Fruit fly (Drosophila melanogaster) whole organism, embryonic: ENCODE results near the gene CG7497.
A peak's percentile ranks its signal among the peaks of the same experiment; 100 is the strongest.

Experiments
- B-H2 ChIP-seq: fragments of 200-800 bp; sonication (Bioruptor generic); optimal IDR thresholded peaks from 2 replicates; lab custom pipeline; 2018; ENCODE audit warnings: missing biosample characterization, mild to moderate bottlenecking, missing genetic modification characterization
- Bgb ChIP-seq: fragments of 200-800 bp; sonication (Bioruptor generic); IDR thresholded peaks from 2 replicates; pipeline ENCODE4 v1.3.6; 2022; ENCODE audit warnings: missing biosample characterization, missing genetic modification characterization; ENCODE audit not compliant: partially characterized antibody
- CG10321 ChIP-seq: fragments of 200-800 bp; sonication (Bioruptor generic); IDR thresholded peaks from 2 replicates; pipeline ENCODE4 v1.3.6; 2022; ENCODE audit warnings: missing biosample characterization, missing genetic modification characterization
- CG10431 ChIP-seq: fragments of 200-800 bp; sonication (Bioruptor generic); optimal IDR thresholded peaks from 3 replicates; lab custom pipeline; 2018; ENCODE audit warnings: missing biosample characterization, mild to moderate bottlenecking, missing genetic modification characterization
- CG11695 ChIP-seq: fragments of 200-800 bp; sonication (Bioruptor generic); IDR thresholded peaks from 3 replicates; pipeline ENCODE4 v1.3.6; 2022; ENCODE audit warnings: missing biosample characterization, missing genetic modification characterization
- CG13287 ChIP-seq: fragments of 200-800 bp; sonication (Bioruptor generic); IDR thresholded peaks from 2 replicates; pipeline ENCODE4 v1.3.6; 2022; ENCODE audit warnings: missing biosample characterization, missing genetic modification characterization; ENCODE audit not compliant: partially characterized antibody
- CG13894 ChIP-seq: fragments of 200-800 bp; sonication (Bioruptor generic); optimal IDR thresholded peaks from 3 replicates; lab custom pipeline; 2018; ENCODE audit warnings: missing biosample characterization, mild to moderate bottlenecking, missing genetic modification characterization, moderate library complexity
- CG15011 ChIP-seq: fragments of 200-800 bp; sonication (Bioruptor generic); optimal IDR thresholded peaks from 3 replicates; lab custom pipeline; 2018; ENCODE audit warnings: missing biosample characterization, mild to moderate bottlenecking, missing genetic modification characterization
- CG17912 ChIP-seq: fragments of 200-800 bp; sonication (Bioruptor generic); optimal IDR thresholded peaks from 2 replicates; lab custom pipeline; 2018; ENCODE audit warnings: missing biosample characterization, mild to moderate bottlenecking, missing genetic modification characterization
- CG18764 ChIP-seq: fragments of 200-800 bp; sonication (Bioruptor generic); optimal IDR thresholded peaks from 3 replicates; lab custom pipeline; 2016; ENCODE audit warnings: missing biosample characterization, missing genetic modification characterization
- CG2120 ChIP-seq: fragments of 200-800 bp; sonication (Bioruptor generic); optimal IDR thresholded peaks from 3 replicates; lab custom pipeline; 2016; ENCODE audit warnings: missing biosample characterization, missing genetic modification characterization
- CG2678 ChIP-seq: fragments of 200-800 bp; sonication (Bioruptor generic); optimal IDR thresholded peaks from 3 replicates; lab custom pipeline; 2019; ENCODE audit warnings: missing biosample characterization, mild to moderate bottlenecking, missing genetic modification characterization, moderate library complexity
- CG30431 ChIP-seq: fragments of 200-800 bp; sonication (Bioruptor generic); optimal IDR thresholded peaks from 2 replicates; lab custom pipeline; 2017; ENCODE audit warnings: missing biosample characterization, missing genetic modification characterization
- CG31224 ChIP-seq: fragments of 200-800 bp; sonication (Bioruptor generic); IDR thresholded peaks from 2 replicates; pipeline ENCODE4 v1.3.6; 2022; ENCODE audit warnings: missing biosample characterization, missing genetic modification characterization
- CG32532 ChIP-seq: fragments of 200-800 bp; sonication (Bioruptor generic); IDR thresholded peaks from 2 replicates; pipeline ENCODE4 v1.3.6; 2022; ENCODE audit warnings: missing biosample characterization, missing genetic modification characterization
- CG3281 ChIP-seq: fragments of 200-800 bp; sonication (Bioruptor generic); optimal IDR thresholded peaks from 3 replicates; lab custom pipeline; 2017; ENCODE audit warnings: missing biosample characterization, mild to moderate bottlenecking, missing genetic modification characterization
- CG4404 ChIP-seq: fragments of 200-800 bp; sonication (Bioruptor generic); IDR thresholded peaks from 2 replicates; pipeline ENCODE4 v1.3.6; 2022; ENCODE audit warnings: missing biosample characterization, missing genetic modification characterization
- CG5953 ChIP-seq: fragments of 200-800 bp; sonication (Bioruptor generic); IDR thresholded peaks from 2 replicates; pipeline ENCODE4 v1.3.6; 2022; ENCODE audit warnings: missing biosample characterization, missing genetic modification characterization
- CG6654 ChIP-seq: fragments of 200-800 bp; sonication (Bioruptor generic); optimal IDR thresholded peaks from 2 replicates; lab custom pipeline; 2017; ENCODE audit warnings: missing biosample characterization, mild to moderate bottlenecking, missing genetic modification characterization
- CG6765 ChIP-seq: fragments of 200-800 bp; sonication (Bioruptor generic); optimal IDR thresholded peaks from 3 replicates; lab custom pipeline; 2017; ENCODE audit warnings: missing biosample characterization, mild to moderate bottlenecking, missing genetic modification characterization
- CG8290 ChIP-seq, 3 experiments: fragments of 200-800 bp; sonication (Bioruptor generic); optimal IDR thresholded peaks; 2 replicates each; lab custom pipeline; 2016 to 2019; ENCODE audit warnings: missing biosample characterization in 3 of 3, missing genetic modification characterization in 3 of 3, mild to moderate bottlenecking in 2 of 3, moderate library complexity in 1 of 3
- CTCF ChIP-seq: fragments of 200-800 bp; sonication (Bioruptor generic); optimal IDR thresholded peaks from 2 replicates; lab custom pipeline; 2017; ENCODE audit warnings: missing biosample characterization, mild to moderate bottlenecking, missing genetic modification characterization, moderate library complexity
- Dbx ChIP-seq: fragments of 200-800 bp; sonication (Bioruptor generic); IDR thresholded peaks from 3 replicates; pipeline ENCODE4 v1.3.6; 2022; ENCODE audit warnings: missing biosample characterization, missing genetic modification characterization
- Deaf1 ChIP-seq: fragments of 200-800 bp; optimal IDR thresholded peaks from 3 replicates; lab custom pipeline; 2019; ENCODE audit warnings: missing biosample characterization, mild to moderate bottlenecking, missing genetic modification characterization, moderate library complexity
- Doc2 ChIP-seq: fragments of 200-800 bp; sonication (Bioruptor generic); IDR thresholded peaks from 2 replicates; pipeline ENCODE4 v1.3.6; 2022; ENCODE audit warnings: missing biosample characterization, missing genetic modification characterization
- E2f2 ChIP-seq: fragments of 200-800 bp; sonication (Bioruptor generic); IDR thresholded peaks from 2 replicates; pipeline ENCODE4 v1.3.6; 2022; ENCODE audit warnings: missing biosample characterization, missing genetic modification characterization
- ERR ChIP-seq: fragments of 200-800 bp; sonication (Bioruptor generic); optimal IDR thresholded peaks from 2 replicates; lab custom pipeline; 2016; ENCODE audit warnings: missing biosample characterization, missing genetic modification characterization
- Ets97D ChIP-seq: fragments of 200-800 bp; sonication (Bioruptor generic); optimal IDR thresholded peaks from 3 replicates; lab custom pipeline; 2016; ENCODE audit warnings: missing biosample characterization, missing genetic modification characterization
- HHEX ChIP-seq: fragments of 200-800 bp; sonication (Bioruptor generic); optimal IDR thresholded peaks from 3 replicates; lab custom pipeline; 2017; ENCODE audit warnings: missing biosample characterization, mild to moderate bottlenecking, missing genetic modification characterization, missing genetic modification reagents
- Hr39 ChIP-seq: fragments of >200 bp; optimal IDR thresholded peaks from 2 replicates; lab custom pipeline; 2017
- Lim3 ChIP-seq: fragments of 200-800 bp; sonication (Bioruptor generic); IDR thresholded peaks from 2 replicates; pipeline ENCODE4 v1.3.6; 2022; ENCODE audit warnings: missing biosample characterization, missing genetic modification characterization
- Meics ChIP-seq: fragments of 200-800 bp; sonication (Bioruptor generic); optimal IDR thresholded peaks from 2 replicates; lab custom pipeline; 2017; ENCODE audit warnings: missing biosample characterization, mild to moderate bottlenecking, missing genetic modification characterization
- Nf-YC ChIP-seq: fragments of 200-800 bp; optimal IDR thresholded peaks from 3 replicates; lab custom pipeline; 2019; ENCODE audit warnings: missing biosample characterization, mild to moderate bottlenecking, missing genetic modification characterization, moderate library complexity
- Pdp1 ChIP-seq, 2 experiments: fragments of 200-800 bp; sonication (Bioruptor generic); optimal IDR thresholded peaks; 3 replicates each; lab custom pipeline; 2016; ENCODE audit warnings: missing biosample characterization in 2 of 2, missing genetic modification characterization in 2 of 2, mild to moderate bottlenecking in 1 of 2, moderate library complexity in 1 of 2
- Rfx ChIP-seq: fragments of 200-800 bp; sonication (Bioruptor generic); IDR thresholded peaks from 2 replicates; pipeline ENCODE4 v1.3.6; 2022; ENCODE audit warnings: missing biosample characterization, missing genetic modification characterization
- abd-A ChIP-seq: fragments of 200-800 bp; sonication (Bioruptor generic); optimal IDR thresholded peaks from 3 replicates; lab custom pipeline; 2019; ENCODE audit warnings: missing biosample characterization, mild to moderate bottlenecking, missing genetic modification characterization, moderate library complexity
- al ChIP-seq: fragments of 200-800 bp; sonication (Bioruptor generic); IDR thresholded peaks from 2 replicates; pipeline ENCODE4 v1.3.6; 2022; ENCODE audit warnings: missing biosample characterization, missing genetic modification characterization
- btn ChIP-seq: fragments of 200-800 bp; sonication (Bioruptor generic); optimal IDR thresholded peaks from 2 replicates; lab custom pipeline; 2016; ENCODE audit warnings: missing biosample characterization, missing genetic modification characterization
- corto ChIP-seq: fragments of 200-800 bp; sonication (Bioruptor generic); optimal IDR thresholded peaks from 2 replicates; lab custom pipeline; 2016; ENCODE audit warnings: missing biosample characterization, mild to moderate bottlenecking, missing genetic modification characterization, moderate library complexity
- crol ChIP-seq: fragments of 200-800 bp; sonication (Bioruptor generic); IDR thresholded peaks from 2 replicates; pipeline ENCODE4 v1.3.6; 2022; ENCODE audit warnings: missing biosample characterization, missing genetic modification characterization
- cwo ChIP-seq: fragments of 200-800 bp; sonication (Bioruptor generic); optimal IDR thresholded peaks from 3 replicates; lab custom pipeline; 2017; ENCODE audit warnings: missing biosample characterization, missing genetic modification characterization, mild to moderate bottlenecking, moderate library complexity, missing genetic modification reagents
- dmrt11E ChIP-seq: fragments of 200-800 bp; sonication (Bioruptor generic); optimal IDR thresholded peaks from 3 replicates; lab custom pipeline; 2018; ENCODE audit warnings: missing biosample characterization, mild to moderate bottlenecking, missing genetic modification characterization, moderate library complexity
- ftz-f1 ChIP-seq: fragments of 200-800 bp; sonication (Bioruptor generic); optimal IDR thresholded peaks from 2 replicates; lab custom pipeline; 2016; ENCODE audit warnings: missing biosample characterization, missing genetic modification characterization
- grn ChIP-seq: fragments of 200-800 bp; sonication (Bioruptor generic); optimal IDR thresholded peaks from 3 replicates; lab custom pipeline; 2017; ENCODE audit warnings: missing biosample characterization, missing genetic modification characterization
- gro ChIP-seq: fragments of 200-800 bp; sonication (Bioruptor generic); optimal IDR thresholded peaks from 2 replicates; lab custom pipeline; 2016; ENCODE audit warnings: missing biosample characterization, missing genetic modification characterization
- inv ChIP-seq: fragments of 200-800 bp; sonication (Bioruptor generic); IDR thresholded peaks from 2 replicates; pipeline ENCODE4 v1.3.6; 2022; ENCODE audit warnings: missing biosample characterization, missing genetic modification characterization; ENCODE audit not compliant: partially characterized antibody
- lab ChIP-seq: fragments of 200-800 bp; sonication (Bioruptor generic); optimal IDR thresholded peaks from 3 replicates; lab custom pipeline; 2017; ENCODE audit warnings: missing biosample characterization, missing genetic modification characterization, mild to moderate bottlenecking, moderate library complexity, missing genetic modification reagents
- pzg ChIP-seq: fragments of 200-800 bp; sonication (Bioruptor generic); optimal IDR thresholded peaks from 3 replicates; lab custom pipeline; 2018; ENCODE audit warnings: missing biosample characterization, mild to moderate bottlenecking, missing genetic modification characterization, moderate library complexity
- rib ChIP-seq: fragments of 200-800 bp; sonication (Bioruptor generic); IDR thresholded peaks from 2 replicates; pipeline ENCODE4 v1.3.6; 2022; ENCODE audit warnings: missing biosample characterization, missing genetic modification characterization
- so ChIP-seq: fragments of 200-800 bp; sonication (Bioruptor generic); IDR thresholded peaks from 3 replicates; pipeline ENCODE4 v1.3.6; 2022; ENCODE audit warnings: missing biosample characterization, missing genetic modification characterization
- ssp ChIP-seq: fragments of 200-800 bp; sonication (Bioruptor generic); IDR thresholded peaks from 2 replicates; pipeline ENCODE4 v1.3.6; 2022; ENCODE audit warnings: missing biosample characterization, missing genetic modification characterization

CG7497 gene

dm6 chr3L:17665084-17665576, 31.9 kb downstream of the CG7497 start:
- peak; percentile 30 for TF ChIP-seq CG3281 (GFP tag; lab: Kevin White, UChicago)
- TF ChIP-seq B-H2 (GFP tag; lab: Kevin White, UChicago), result peak; percentile 17
- TF ChIP-seq CG13287, result peak; percentile 22; the same call in 1 of the 2 replicates
- no peak for TF ChIP-seq CG18764 (GFP tag; lab: Kevin White, UChicago)
- TF ChIP-seq CG10431 (GFP tag; lab: Kevin White, UChicago), result no peak
- TF ChIP-seq Meics, result peak; percentile 8
- peak; percentile 93 for TF ChIP-seq crol
- TF ChIP-seq so (GFP tag; lab: Robert Waterston, UW), result no peak
- TF ChIP-seq CG4404 (GFP tag; lab: Robert Waterston, UW), result no peak
- peak; percentile 55 for TF ChIP-seq grn (GFP tag; lab: Kevin White, UChicago)
- no peak for TF ChIP-seq dmrt11E (tag; lab: Kevin White, UChicago)
- TF ChIP-seq CG17912 (GFP tag; lab: Kevin White, UChicago), result no peak
- peak; percentile 42 for TF ChIP-seq CG32532 (GFP tag; lab: Robert Waterston, UW)
- TF ChIP-seq ssp (GFP tag; lab: Robert Waterston, UW), result no peak
- TF ChIP-seq CG2678 (tag; lab: Kevin White, UChicago), result peak; percentile 6
- TF ChIP-seq pzg, result peak; percentile 19
- peak; percentile 22 for TF ChIP-seq corto (GFP tag; lab: Kevin White, UChicago)
- no peak for TF ChIP-seq Hr39
- TF ChIP-seq CG13894 (tag; lab: Kevin White, UChicago), result peak; percentile 100
- TF ChIP-seq CG5953 (GFP tag; lab: Robert Waterston, UW), result no peak
- no peak for TF ChIP-seq CG6654 (GFP tag; lab: Kevin White, UChicago)
- TF ChIP-seq Lim3 (GFP tag; lab: Robert Waterston, UW), result no peak
- TF ChIP-seq rib (GFP tag; lab: Robert Waterston, UW), result peak; percentile 85
- no peak for TF ChIP-seq Doc2 (GFP tag; lab: Robert Waterston, UW)
- 0 out of 3 replicates have a peak, but pooled peaks have one; percentile 21 for TF ChIP-seq CG11695 (GFP tag; lab: Robert Waterston, UW)
- TF ChIP-seq CG31224, result no peak
- TF ChIP-seq al (GFP tag; lab: Robert Waterston, UW), result no peak
- peak; percentile 67 for TF ChIP-seq ftz-f1 (GFP tag; lab: Kevin White, UChicago)
- TF ChIP-seq E2f2, result peak; percentile 46; the same call in 1 of the 2 replicates
- TF ChIP-seq Pdp1 (GFP tag; optimal IDR thresholded peaks at IDR 0.05; lab: Kevin White, UChicago), result peak in 1 of 2 experiments; percentile 99
- peak; percentile 6 for TF ChIP-seq CG15011 (GFP tag; lab: Kevin White, UChicago)
- peak; percentile 34 for TF ChIP-seq ERR (GFP tag; lab: Kevin White, UChicago)
- TF ChIP-seq CTCF (GFP tag; lab: Kevin White, UChicago), result no peak
- TF ChIP-seq CG30431, result no peak
- peak; percentile 79 for TF ChIP-seq lab (GFP tag; lab: Kevin White, UChicago)
- peak; percentile 18; the same call in 1 of the 2 replicates for TF ChIP-seq Rfx (GFP tag; lab: Robert Waterston, UW)
- TF ChIP-seq Bgb (GFP tag; lab: Robert Waterston, UW), result peak; percentile 31; the same call in 1 of the 2 replicates
- TF ChIP-seq CG2120 (GFP tag; lab: Kevin White, UChicago), result peak; percentile 21
- peak; percentile 97 for TF ChIP-seq Deaf1 (tag; lab: Kevin White, UChicago)
- TF ChIP-seq cwo (GFP tag; lab: Kevin White, UChicago), result peak; percentile 71
- TF ChIP-seq CG8290 (GFP tag; optimal IDR thresholded peaks at IDR 0.05; lab: Kevin White, UChicago), result no peak
- peak in 1 of 2 experiments; percentile 57 for TF ChIP-seq CG8290 (tag; optimal IDR thresholded peaks at IDR 0.05; lab: Kevin White, UChicago)
- peak; percentile 39 for TF ChIP-seq CG6765 (GFP tag; lab: Kevin White, UChicago)
- TF ChIP-seq btn (GFP tag; lab: Kevin White, UChicago), result no peak
- peak; percentile 25; the same call in 1 of the 3 replicates for TF ChIP-seq Dbx (GFP tag; lab: Robert Waterston, UW)
- no peak for TF ChIP-seq HHEX
- peak; percentile 57 for TF ChIP-seq abd-A (tag; lab: Kevin White, UChicago)
- TF ChIP-seq inv, result no peak
- TF ChIP-seq gro (GFP tag; lab: Kevin White, UChicago), result peak; percentile 36
- TF ChIP-seq Ets97D (GFP tag; lab: Kevin White, UChicago), result no peak
- TF ChIP-seq CG10321 (GFP tag; lab: Robert Waterston, UW), result 0 out of 2 replicates have a peak, but pooled peaks have one; percentile 14
- peak; percentile 6 for TF ChIP-seq Nf-YC (tag; lab: Kevin White, UChicago)
